Worm (Caenorhabditis elegans) whole organism, mixed stage, embryonic: Measurements from ENCODE around the gene C08B6.8.

Source experiments
- M03D4.4 ChIP-seq: sonication (generic microtip); optimal IDR thresholded peaks from 2 replicates; lab custom pipeline; 2017; ENCODE audit warnings: mild to moderate bottlenecking, missing genetic modification characterization, missing compliant biosample characterization
- bed-3 ChIP-seq: fragments of 200-800 bp; sonication (Bioruptor generic); optimal IDR thresholded peaks from 3 replicates; lab custom pipeline; 2018; ENCODE audit warnings: mild to moderate bottlenecking, missing genetic modification characterization, moderate library complexity, missing compliant biosample characterization
- blmp-1 ChIP-seq: fragments of 150-350 bp; optimal IDR thresholded peaks from 2 replicates; lab custom pipeline; 2014; ENCODE audit warnings: missing biosample characterization, missing genetic modification characterization
- ceh-39 ChIP-seq: fragments of 150-350 bp; optimal IDR thresholded peaks from 2 replicates; lab custom pipeline; 2014; ENCODE audit warnings: missing biosample characterization, missing genetic modification characterization
- ceh-83 ChIP-seq: fragments of 200-800 bp; sonication (Bioruptor generic); optimal IDR thresholded peaks from 2 replicates; lab custom pipeline; 2018; ENCODE audit warnings: mild to moderate bottlenecking, missing genetic modification characterization, missing compliant biosample characterization
- ces-1 ChIP-seq: fragments of 150-350 bp; optimal IDR thresholded peaks from 2 replicates; lab custom pipeline; 2014; ENCODE audit warnings: missing biosample characterization, missing genetic modification reagents, missing genetic modification characterization
- cnd-1 ChIP-seq: fragments of 200-800 bp; sonication (Bioruptor generic); optimal IDR thresholded peaks from 2 replicates; lab custom pipeline; 2018; ENCODE audit warnings: mild to moderate bottlenecking, missing genetic modification characterization, missing compliant biosample characterization
- drap-1 ChIP-seq: fragments of 200-800 bp; sonication (Bioruptor generic); optimal IDR thresholded peaks from 3 replicates; lab custom pipeline; 2018; ENCODE audit warnings: mild to moderate bottlenecking, missing genetic modification characterization, missing compliant biosample characterization
- elt-1 ChIP-seq: sonication (generic microtip); optimal IDR thresholded peaks from 2 replicates; lab custom pipeline; 2017; ENCODE audit warnings: missing genetic modification characterization, mild to moderate bottlenecking, missing compliant biosample characterization, antibody characterized with exemption, moderate library complexity, borderline replicate concordance; ENCODE audit not compliant: insufficient read depth
- flh-1 ChIP-seq: fragments of 200-800 bp; sonication (Bioruptor generic); optimal IDR thresholded peaks from 2 replicates; lab custom pipeline; 2018; ENCODE audit warnings: mild to moderate bottlenecking, missing genetic modification characterization, moderate library complexity, missing compliant biosample characterization
- ham-2 ChIP-seq: fragments of 200-800 bp; sonication (Bioruptor generic); optimal IDR thresholded peaks from 2 replicates; lab custom pipeline; 2018; ENCODE audit warnings: mild to moderate bottlenecking, missing genetic modification characterization, missing compliant biosample characterization
- hlh-1 ChIP-seq: fragments of 150-350 bp; optimal IDR thresholded peaks from 2 replicates; lab custom pipeline; 2014; ENCODE audit warnings: missing biosample characterization, missing genetic modification reagents, missing genetic modification characterization
- lin-32 ChIP-seq: fragments of 200-800 bp; sonication (Bioruptor generic); optimal IDR thresholded peaks from 2 replicates; lab custom pipeline; 2018; ENCODE audit warnings: mild to moderate bottlenecking, missing genetic modification characterization, missing compliant biosample characterization
- mab-5 ChIP-seq: fragments of 150-350 bp; optimal IDR thresholded peaks from 2 replicates; lab custom pipeline; 2014; ENCODE audit warnings: missing biosample characterization, missing genetic modification characterization
- mep-1 ChIP-seq: fragments of 150-350 bp; optimal IDR thresholded peaks from 2 replicates; lab custom pipeline; 2017; ENCODE audit warnings: missing biosample characterization, missing genetic modification reagents, missing genetic modification characterization, inconsistent platforms
- mls-2 ChIP-seq: sonication (generic microtip); optimal IDR thresholded peaks from 2 replicates; lab custom pipeline; 2016; ENCODE audit warnings: mild to moderate bottlenecking, missing genetic modification characterization, moderate library complexity, missing compliant biosample characterization
- nhr-12 ChIP-seq: fragments of 150-350 bp; optimal IDR thresholded peaks from 2 replicates; lab custom pipeline; 2014; ENCODE audit warnings: missing biosample characterization, missing genetic modification characterization
- nhr-2 ChIP-seq: fragments of 150-350 bp; optimal IDR thresholded peaks from 2 replicates; lab custom pipeline; 2014; ENCODE audit warnings: missing biosample characterization, missing genetic modification characterization
- nhr-237 ChIP-seq: fragments of 150-350 bp; optimal IDR thresholded peaks from 2 replicates; lab custom pipeline; 2014; ENCODE audit warnings: missing biosample characterization, missing genetic modification characterization
- nhr-28 ChIP-seq: fragments of 150-350 bp; optimal IDR thresholded peaks from 2 replicates; lab custom pipeline; 2014; ENCODE audit warnings: missing biosample characterization, missing genetic modification characterization
- nhr-76 ChIP-seq: sonication (generic microtip); optimal IDR thresholded peaks from 2 replicates; lab custom pipeline; 2017; ENCODE audit warnings: missing biosample characterization, missing genetic modification characterization
- pha-4 ChIP-seq: fragments of 150-350 bp; optimal IDR thresholded peaks from 2 replicates; lab custom pipeline; 2018; ENCODE audit warnings: missing biosample characterization, missing genetic modification reagents, missing genetic modification characterization
- sem-2 ChIP-seq: fragments of 200-800 bp; sonication (Bioruptor generic); optimal IDR thresholded peaks from 2 replicates; lab custom pipeline; 2018; ENCODE audit warnings: mild to moderate bottlenecking, missing genetic modification characterization, missing compliant biosample characterization
- snpc-4 ChIP-seq: fragments of 150-350 bp; optimal IDR thresholded peaks from 2 replicates; lab custom pipeline; 2014; ENCODE audit warnings: missing biosample characterization, missing genetic modification characterization
- sptf-1 ChIP-seq: sonication (generic microtip); optimal IDR thresholded peaks from 2 replicates; lab custom pipeline; 2017; ENCODE audit warnings: mild to moderate bottlenecking, missing genetic modification characterization, moderate library complexity, missing compliant biosample characterization
- tbx-8 ChIP-seq: fragments of 200-800 bp; sonication (Bioruptor generic); optimal IDR thresholded peaks from 2 replicates; lab custom pipeline; 2018; ENCODE audit warnings: mild to moderate bottlenecking, missing genetic modification characterization, moderate library complexity, missing compliant biosample characterization
- unc-120 ChIP-seq: sonication (generic microtip); optimal IDR thresholded peaks from 2 replicates; lab custom pipeline; 2017; ENCODE audit warnings: missing genetic modification characterization, missing compliant biosample characterization; ENCODE audit not compliant: poor library complexity, severe bottlenecking
- unc-39 ChIP-seq: fragments of 150-350 bp; optimal IDR thresholded peaks from 2 replicates; lab custom pipeline; 2014; ENCODE audit warnings: missing biosample characterization, missing genetic modification characterization
- unc-62 ChIP-seq: fragments of 150-350 bp; optimal IDR thresholded peaks from 2 replicates; lab custom pipeline; 2014; ENCODE audit warnings: missing biosample characterization, missing genetic modification reagents, missing genetic modification characterization
- zip-8 ChIP-seq: fragments of 150-350 bp; optimal IDR thresholded peaks from 2 replicates; lab custom pipeline; 2014; ENCODE audit warnings: missing biosample characterization, missing genetic modification characterization
- ztf-11 ChIP-seq: fragments of 150-350 bp; optimal IDR thresholded peaks from 2 replicates; lab custom pipeline; 2014; ENCODE audit warnings: missing biosample characterization, missing genetic modification characterization

C08B6.8 gene

DNA sequence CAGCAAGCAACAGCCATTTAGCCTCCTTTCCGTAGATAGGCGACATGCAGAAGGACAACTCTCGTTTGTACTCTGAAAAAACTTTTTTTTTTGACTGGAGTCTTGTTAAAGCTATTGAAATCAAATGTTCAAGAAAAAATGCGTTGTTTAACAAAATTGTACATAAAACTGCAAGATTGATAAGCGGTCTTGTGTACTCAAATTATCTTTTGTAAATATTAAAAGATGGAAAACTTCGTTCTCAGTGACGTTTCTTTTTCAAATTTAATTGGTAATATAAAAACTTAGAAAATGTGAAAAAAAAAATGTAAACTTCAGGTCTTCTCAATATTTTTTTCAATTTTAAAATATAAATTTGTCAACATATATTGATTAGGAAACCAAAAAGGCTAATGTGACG is 23.3 kb upstream of the C08B6.8 start:
- TF ChIP-seq ceh-83 (no peak), lin-32 (GFP tag; lab: Kevin White, UChicago) (no peak), snpc-4 (tag; lab: Kevin White, UChicago) (no peak), unc-120 (no peak), drap-1 (GFP tag; lab: Kevin White, UChicago) (no peak), ham-2 (GFP tag; lab: Kevin White, UChicago) (no peak), nhr-28 (tag; lab: Kevin White, UChicago) (no peak), ztf-11 (tag; lab: Kevin White, UChicago) (no peak), sptf-1 (tag; lab: Kevin White, UChicago) (no peak), flh-1 (GFP tag; lab: Kevin White, UChicago) (no peak), blmp-1 (tag; lab: Kevin White, UChicago) (no peak), zip-8 (tag; lab: Kevin White, UChicago) (no peak)

DNA sequence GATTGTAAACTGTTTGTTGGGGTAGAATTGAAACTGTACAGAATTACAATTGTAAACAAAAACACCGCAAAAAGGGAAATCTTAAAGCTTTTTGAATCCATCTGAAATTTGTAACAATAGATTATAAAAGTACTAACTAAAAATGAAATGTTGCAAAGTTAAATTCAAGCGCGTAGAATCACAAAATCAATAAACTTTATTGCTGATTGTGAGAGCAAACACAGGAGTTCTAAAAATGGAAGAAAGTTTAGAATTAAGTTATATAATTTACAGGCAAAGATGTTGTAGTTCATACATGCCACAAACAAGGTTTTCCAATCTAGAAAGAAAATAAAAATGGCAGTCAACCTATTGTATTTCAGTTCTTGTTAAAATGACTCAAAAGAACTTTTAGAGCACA is 22.3 kb upstream of the C08B6.8 start, which contains the start of gene C08B6.3:
Gene C08B6.3, minus strand, starts transcription at position 101 of the 400 bp plus-strand sequence.
- TF ChIP-seq nhr-12 = no peak
- no peak for TF ChIP-seq flh-1 (GFP tag; lab: Kevin White, UChicago)
- no peak for TF ChIP-seq sptf-1 (tag; lab: Kevin White, UChicago)
- TF ChIP-seq lin-32 (GFP tag; lab: Kevin White, UChicago) = no peak
- TF ChIP-seq unc-62 (GFP tag; lab: Kevin White, UChicago) = no peak
- no peak for TF ChIP-seq mab-5 (tag; lab: Kevin White, UChicago)
- TF ChIP-seq, all 35 proteins: peak for 0

DNA sequence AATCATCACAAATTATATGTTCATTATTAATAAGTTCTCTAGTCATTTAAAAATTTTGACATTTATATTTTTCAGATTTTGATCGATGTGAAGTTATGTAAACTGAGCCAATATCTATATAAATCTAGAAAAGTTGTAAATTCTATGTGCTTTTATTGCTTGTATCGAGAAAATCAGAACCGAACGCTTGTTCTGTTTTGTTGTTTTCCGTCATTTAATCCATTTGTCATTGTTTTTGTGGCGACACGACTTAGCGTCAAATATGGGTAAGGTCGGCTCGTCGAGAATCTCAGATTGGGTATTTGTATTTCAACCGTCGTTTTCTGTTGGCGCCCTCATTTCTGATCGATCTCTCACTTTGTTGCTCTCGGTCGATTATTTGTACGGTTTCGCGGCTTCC is 20.1 kb upstream of the C08B6.8 start, which contains the start of gene cht-5:
Gene cht-5, plus strand, starts transcription at position 301 of the 400 bp plus-strand sequence.
- TF ChIP-seq ham-2 (GFP tag; lab: Kevin White, UChicago) = no peak
- TF ChIP-seq nhr-12 = no peak
- no peak for TF ChIP-seq zip-8 (tag; lab: Kevin White, UChicago)
- TF ChIP-seq hlh-1 = no peak
- TF ChIP-seq flh-1 (GFP tag; lab: Kevin White, UChicago) = no peak
- no peak for TF ChIP-seq blmp-1 (tag; lab: Kevin White, UChicago)
- TF ChIP-seq mab-5 (tag; lab: Kevin White, UChicago) = no peak
- TF ChIP-seq mls-2 (tag; lab: Kevin White, UChicago) = no peak
- TF ChIP-seq unc-62 (GFP tag; lab: Kevin White, UChicago) = no peak
- no peak for TF ChIP-seq cnd-1
- TF ChIP-seq, all 35 proteins: peak for 0

DNA sequence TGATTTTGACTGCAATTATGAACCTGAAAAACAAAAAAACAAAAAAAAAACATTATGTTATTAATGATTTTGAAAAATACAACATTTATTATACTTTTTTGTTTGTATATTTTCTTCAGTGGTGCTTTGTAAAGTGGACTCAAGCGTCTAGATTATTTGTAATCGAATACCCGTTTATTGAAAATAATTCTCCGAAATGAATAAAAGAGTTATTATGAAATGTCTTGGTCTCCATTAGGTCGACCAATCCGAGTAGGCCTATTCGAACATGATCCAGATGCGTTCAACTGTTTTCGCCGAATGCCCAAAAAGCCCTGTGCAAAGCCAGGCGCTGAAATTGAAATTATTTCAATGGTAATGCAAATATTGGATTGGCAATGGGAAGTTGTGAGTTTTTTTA is 17.0 kb upstream of the C08B6.8 start, which contains the start of gene C08B6.5:
Gene C08B6.5, plus strand, starts transcription at position 301 of the 400 bp plus-strand sequence.
- TF ChIP-seq nhr-2 (tag; lab: Kevin White, UChicago) (no peak), sptf-1 (tag; lab: Kevin White, UChicago) (no peak), drap-1 (GFP tag; lab: Kevin White, UChicago) (no peak), hlh-1 (no peak), ceh-39 (tag; lab: Kevin White, UChicago) (no peak), mab-5 (tag; lab: Kevin White, UChicago) (no peak), zip-8 (tag; lab: Kevin White, UChicago) (no peak), ces-1 (GFP tag; lab: Kevin White, UChicago) (no peak), ham-2 (GFP tag; lab: Kevin White, UChicago) (no peak), nhr-237 (tag; lab: Kevin White, UChicago) (no peak), bed-3 (GFP tag; lab: Kevin White, UChicago) (no peak), pha-4 (tag; lab: Kevin White, UChicago) (no peak), M03D4.4 (tag; lab: Kevin White, UChicago) (no peak), tbx-8 (GFP tag; lab: Kevin White, UChicago) (no peak), mls-2 (tag; lab: Kevin White, UChicago) (no peak), unc-62 (GFP tag; lab: Kevin White, UChicago) (no peak), ztf-11 (tag; lab: Kevin White, UChicago) (no peak), snpc-4 (tag; lab: Kevin White, UChicago) (no peak), unc-120 (no peak), nhr-76 (tag; lab: Kevin White, UChicago) (no peak)

DNA sequence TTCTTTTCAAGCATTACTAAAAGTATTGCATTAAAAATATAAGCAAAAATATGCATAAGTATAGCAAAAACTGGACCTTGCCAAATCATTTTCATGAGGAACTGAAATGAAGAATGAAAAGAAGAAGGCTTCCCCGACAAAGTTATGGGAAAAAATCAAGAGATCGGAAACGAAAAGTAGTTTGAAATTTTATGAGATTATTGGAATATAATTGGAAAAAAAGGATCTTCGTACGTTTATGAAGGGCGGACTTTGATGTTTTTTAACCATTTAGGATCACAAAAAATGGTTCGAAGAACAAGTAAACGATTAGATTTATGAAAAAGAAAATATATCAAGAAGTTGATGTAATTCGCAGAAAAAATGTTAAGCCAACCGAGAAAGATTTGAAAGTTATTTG is 13.5 kb upstream of the C08B6.8 start, which contains the start of gene srxa-18:
Gene srxa-18, minus strand, starts transcription at position 100 of the 400 bp plus-strand sequence.
- no peak for TF ChIP-seq ham-2 (GFP tag; lab: Kevin White, UChicago)
- TF ChIP-seq hlh-1 = no peak
- no peak for TF ChIP-seq mep-1 (tag; lab: Kevin White, UChicago)
- TF ChIP-seq flh-1 (GFP tag; lab: Kevin White, UChicago) = no peak
- no peak for TF ChIP-seq ceh-83
- TF ChIP-seq snpc-4 (tag; lab: Kevin White, UChicago) = no peak
- no peak for TF ChIP-seq nhr-28 (tag; lab: Kevin White, UChicago)
- TF ChIP-seq blmp-1 (tag; lab: Kevin White, UChicago) = no peak
- no peak for TF ChIP-seq sem-2 (GFP tag; lab: Kevin White, UChicago)
- no peak for TF ChIP-seq zip-8 (tag; lab: Kevin White, UChicago)
- no peak for TF ChIP-seq ces-1 (GFP tag; lab: Kevin White, UChicago)
- TF ChIP-seq unc-120 = no peak
- TF ChIP-seq sptf-1 (tag; lab: Kevin White, UChicago) = no peak
- TF ChIP-seq elt-1 (tag; lab: Kevin White, UChicago) = no peak
- no peak for TF ChIP-seq unc-39 (tag; lab: Kevin White, UChicago)
